Worm (Caenorhabditis elegans): ENCODE results near the gene T08B6.4.

DNA sequence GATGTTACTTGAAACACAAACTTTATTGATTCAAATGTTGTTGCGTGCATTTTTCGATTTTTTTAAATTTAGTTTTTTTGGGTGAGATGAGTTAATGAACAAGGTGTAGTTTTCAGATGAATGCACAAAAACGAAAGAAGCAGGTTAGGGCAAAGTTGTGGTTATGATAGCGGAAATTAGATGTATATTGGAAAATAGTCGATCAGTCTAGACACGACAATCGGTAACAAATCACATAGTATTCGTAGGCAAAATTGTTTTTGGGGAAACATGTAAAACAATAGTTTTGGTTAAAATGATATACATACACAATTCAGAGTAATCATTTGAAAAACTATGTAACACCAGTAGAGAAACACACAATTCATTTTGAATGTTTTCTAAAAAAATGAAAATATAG lies 37.9 kb upstream of the T08B6.4 start, which contains the start of gene str-172:
- TF ChIP-seq mls-2 (tag; optimal IDR thresholded peaks at IDR 0.05) = no peak
- TF ChIP-seq nhr-237 (tag; optimal IDR thresholded peaks at IDR 0.05) = no peak
- no peak for TF ChIP-seq unc-62 (GFP tag; optimal IDR thresholded peaks at IDR 0.05)
- TF ChIP-seq hlh-1 (tag; optimal IDR thresholded peaks at IDR 0.05) = no peak
- no peak for TF ChIP-seq nhr-76 (tag; optimal IDR thresholded peaks at IDR 0.05)
- TF ChIP-seq blmp-1 (tag; optimal IDR thresholded peaks at IDR 0.05) = no peak
